Fruit fly (Drosophila melanogaster): ENCODE measurements around the gene CG17734.

Gene CG17734

dm6 chr3R:11209801-11210402 lies 33.9 kb downstream of the CG17734 start, which contains the start of the genes SdhC and Tctp:
Gene SdhC, minus strand, starts transcription at chr3R:11209849.
Gene Tctp, plus strand, starts transcription at chr3R:11210247.
- TF ChIP-seq CG17801 (GFP tag; optimal IDR thresholded peaks at IDR 0.05; ENCODE audit: partially characterized antibody) = peak; percentile 62

DNA sequence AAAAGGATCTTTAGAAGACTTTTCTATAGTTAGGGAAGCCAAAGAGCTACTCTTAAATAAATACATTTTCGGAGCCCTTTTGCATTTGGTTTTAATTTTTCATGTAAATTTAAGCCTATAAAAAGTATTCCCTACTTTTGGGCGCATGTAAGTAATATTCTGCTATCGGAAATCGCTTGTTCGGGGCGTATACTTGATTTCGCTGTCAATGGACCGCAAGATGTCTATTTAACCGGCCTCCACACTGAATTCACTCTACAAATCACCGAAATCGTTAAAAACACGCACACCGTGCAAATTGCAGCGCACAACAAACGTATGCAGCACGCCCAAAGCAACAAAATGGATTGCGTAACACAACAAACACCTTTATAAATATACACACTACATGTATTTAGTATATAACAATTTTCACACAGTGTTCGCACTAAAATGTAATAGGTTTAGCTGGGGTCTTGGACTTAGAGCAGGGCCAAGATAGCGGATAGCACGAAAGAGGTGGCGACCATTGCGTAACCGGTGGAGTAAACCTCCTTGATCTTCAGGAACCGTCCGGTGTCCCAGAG lies 35.0 kb downstream of the CG17734 start:
- peak; percentile 1 for TF ChIP-seq CG17801 (GFP tag; optimal IDR thresholded peaks at IDR 0.05; ENCODE audit: partially characterized antibody)

dm6 chr3R:11200885-11201421 lies 42.8 kb downstream of the CG17734 start:
- no peak for TF ChIP-seq CG17801 (GFP tag; optimal IDR thresholded peaks at IDR 0.05; ENCODE audit: partially characterized antibody)

DNA sequence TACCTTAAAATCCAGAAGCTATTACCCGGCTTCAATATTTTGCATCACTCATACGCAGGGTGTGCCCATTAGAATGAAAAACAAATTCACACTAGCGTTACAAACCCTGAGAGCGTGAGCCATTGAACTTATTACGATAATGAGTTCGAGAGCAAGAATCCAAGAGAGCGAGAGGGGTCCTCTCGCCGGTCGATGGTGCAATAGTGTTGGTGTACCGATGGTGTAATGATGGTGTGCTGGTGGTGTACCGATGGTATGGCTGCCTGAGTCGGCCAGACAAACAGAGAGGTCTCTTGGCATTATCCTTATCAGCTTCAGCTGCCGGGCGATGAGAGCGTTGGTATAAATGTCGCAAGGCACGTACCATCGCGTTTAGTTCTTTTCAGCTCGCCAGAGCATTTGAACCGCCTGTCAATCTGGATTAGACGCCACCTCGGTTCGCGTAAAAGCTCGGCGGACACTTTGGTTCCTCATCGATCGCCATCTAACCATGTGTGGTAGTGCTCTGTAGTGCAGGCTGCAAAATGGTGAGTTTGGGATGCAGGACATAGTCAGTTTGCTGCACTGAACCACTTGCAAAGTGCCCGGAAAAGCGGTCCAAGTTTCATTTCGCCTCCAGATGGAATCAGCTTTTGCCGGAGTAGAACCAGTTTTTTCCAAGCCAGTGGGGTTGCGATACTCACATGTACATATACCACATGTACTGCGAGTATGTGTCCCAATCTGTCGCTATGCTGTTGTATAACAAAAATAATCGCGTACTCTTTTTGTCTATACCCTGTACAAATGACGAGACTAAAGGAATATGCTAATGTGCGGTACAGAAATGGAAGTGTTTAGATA lies 43.5 kb downstream of the CG17734 start:
- no peak for TF ChIP-seq CG17801 (GFP tag; optimal IDR thresholded peaks at IDR 0.05; ENCODE audit: partially characterized antibody)

- TF ChIP-seq CG17801 (GFP tag; optimal IDR thresholded peaks at IDR 0.05; ENCODE audit: partially characterized antibody) = no peak
These were observed 44.5 kb downstream of the CG17734 start for dm6 chr3R:11199227-11199835.

- TF ChIP-seq CG17801 (GFP tag; optimal IDR thresholded peaks at IDR 0.05; ENCODE audit: partially characterized antibody) = peak; percentile 37
These were observed 45.7 kb downstream of the CG17734 start for dm6 chr3R:11198062-11198472.

DNA sequence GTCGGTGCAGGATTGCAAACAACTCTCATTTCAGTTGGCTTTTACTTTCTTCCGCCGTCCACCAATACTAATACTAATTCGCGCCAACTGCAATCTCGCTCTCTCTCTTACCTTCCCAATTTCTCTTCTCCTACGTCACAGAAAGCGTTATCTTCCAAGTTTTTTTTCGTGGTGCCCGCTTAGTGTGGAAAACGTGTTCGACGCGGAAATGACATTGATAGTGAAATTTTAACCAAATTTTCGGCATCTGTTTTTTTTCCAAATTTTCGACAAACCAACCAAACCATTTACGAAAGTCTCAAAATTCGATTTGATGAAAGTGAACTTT lies 46.4 kb downstream of the CG17734 start, which contains the start of gene cu:
Gene cu, plus strand, starts transcription at position 204 of the 328 bp plus-strand sequence.
- no peak for TF ChIP-seq CG17801 (GFP tag; optimal IDR thresholded peaks at IDR 0.05; ENCODE audit: partially characterized antibody)

- peak; percentile 83 for TF ChIP-seq CG17801 (GFP tag; optimal IDR thresholded peaks at IDR 0.05; ENCODE audit: partially characterized antibody)
These were observed 47.0 kb downstream of the CG17734 start for dm6 chr3R:11196648-11197388.

dm6 chr3R:11195792-11196191 lies 48.0 kb downstream of the CG17734 start, which contains the start of gene CG18577:
Gene CG18577, plus strand, starts transcription at chr3R:11196092.
- no peak for TF ChIP-seq CG17801 (GFP tag; optimal IDR thresholded peaks at IDR 0.05; ENCODE audit: partially characterized antibody)

All from ovary, adult (tissue).